Worm (Caenorhabditis elegans) whole organism, L4/young adult: Measurements from ENCODE around the gene T10C6.15.

Experiments used
- W03F9.2 ChIP-seq: fragments of 150-350 bp; optimal IDR thresholded peaks from 2 replicates; lab custom pipeline; 2014; ENCODE audit warnings: missing biosample characterization, missing genetic modification characterization
- dao-5 ChIP-seq: sonication (generic microtip); optimal IDR thresholded peaks from 2 replicates; lab custom pipeline; 2016; ENCODE audit warnings: missing genotype, missing genetic modification characterization, moderate library complexity, missing compliant biosample characterization
- him-1 ChIP-seq: sonication (generic microtip); optimal IDR thresholded peaks from 2 replicates; lab custom pipeline; 2016; ENCODE audit warnings: missing genotype, missing genetic modification reagents, missing genetic modification characterization, missing compliant biosample characterization

- TF ChIP-seq dao-5 (tag; lab: Kevin White, UChicago): no peak
- TF ChIP-seq W03F9.2: no peak
- TF ChIP-seq him-1: no peak
Measured at ce11 chrV:16032761-16033160, 13.0 kb downstream of the T10C6.15 start, which contains the start of gene T10C6.16.
